Worm (Caenorhabditis elegans) whole organism, L4 larva: ENCODE results near the gene ZK688.9.

Experiments
- D1046.2 ChIP-seq: fragments of 200-800 bp; sonication (Bioruptor generic); IDR thresholded peaks from 2 replicates; pipeline ENCODE4 v1.3.6; 2022; ENCODE audit warnings: missing genetic modification characterization, missing compliant biosample characterization
- F49E8.2 ChIP-seq: sonication (generic microtip); optimal IDR thresholded peaks from 2 replicates; lab custom pipeline; 2016; ENCODE audit warnings: missing compliant biosample characterization, mild to moderate bottlenecking, missing genetic modification characterization, borderline replicate concordance
- T20F7.1 ChIP-seq: fragments of 200-800 bp; sonication (Bioruptor generic); optimal IDR thresholded peaks from 2 replicates; lab custom pipeline; 2018; ENCODE audit warnings: mild to moderate bottlenecking, missing genetic modification characterization, missing compliant biosample characterization
- T26A8.4 ChIP-seq: fragments of 200-800 bp; sonication (Bioruptor generic); IDR thresholded peaks from 2 replicates; pipeline ENCODE4 v1.3.6; 2022; ENCODE audit warnings: missing genetic modification characterization, missing compliant biosample characterization
- Y75B8A.6 ChIP-seq: fragments of 200-800 bp; sonication (Bioruptor generic); IDR thresholded peaks from 2 replicates; pipeline ENCODE4 v1.3.6; 2022; ENCODE audit warnings: missing genetic modification reagents, missing genetic modification characterization, missing compliant biosample characterization
- aha-1 ChIP-seq: fragments of 150-350 bp; peaks from one replicate; lab custom pipeline; 2014; ENCODE audit warnings: missing biosample characterization, missing genetic modification characterization
- arid-1 ChIP-seq: fragments of 200-800 bp; sonication (Bioruptor generic); conservative IDR thresholded peaks from 2 replicates; pipeline ENCODE4 v1.3.6; 2022; ENCODE audit warnings: missing genetic modification reagents, missing genetic modification characterization, missing compliant biosample characterization
- ceh-44 ChIP-seq: fragments of 200-800 bp; sonication (Bioruptor generic); IDR thresholded peaks from 2 replicates; pipeline ENCODE4 v1.3.6; 2022; ENCODE audit warnings: missing genetic modification reagents, missing genetic modification characterization, missing compliant biosample characterization
- ces-1 ChIP-seq: fragments of 150-350 bp; sonication (generic microtip); optimal IDR thresholded peaks from 4 replicates; lab custom pipeline; 2014; ENCODE audit warnings: missing biosample characterization, missing genetic modification reagents, missing genetic modification characterization
- ctbp-1 ChIP-seq: fragments of 200-800 bp; sonication (Bioruptor generic); IDR thresholded peaks from 2 replicates; pipeline ENCODE4 v1.3.6; 2022; ENCODE audit warnings: missing genetic modification reagents, missing genetic modification characterization, missing compliant biosample characterization
- dmd-8 ChIP-seq: fragments of 200-800 bp; sonication (Bioruptor generic); IDR thresholded peaks from 2 replicates; pipeline ENCODE4 v1.3.6; 2022; ENCODE audit warnings: missing genetic modification characterization, missing compliant biosample characterization
- dve-1 ChIP-seq: sonication (generic microtip); optimal IDR thresholded peaks from 2 replicates; lab custom pipeline; 2017; ENCODE audit warnings: antibody characterized with exemption, mild to moderate bottlenecking, missing genetic modification characterization, missing compliant biosample characterization; ENCODE audit not compliant: insufficient read depth
- fkh-10 ChIP-seq: fragments of 150-350 bp; optimal IDR thresholded peaks from 2 replicates; lab custom pipeline; 2014; ENCODE audit warnings: missing biosample characterization, missing genetic modification reagents, missing genetic modification characterization
- hif-1 ChIP-seq, 2 experiments: sonication (generic microtip); optimal IDR thresholded peaks; 2 replicates each; lab custom pipeline; 2016 to 2017; ENCODE audit warnings: missing compliant biosample characterization in 2 of 2, missing genetic modification characterization in 2 of 2, missing genetic modification reagents in 2 of 2, missing genotype in 2 of 2, mild to moderate bottlenecking in 1 of 2
- hlh-30 ChIP-seq: sonication (generic microtip); optimal IDR thresholded peaks from 2 replicates; lab custom pipeline; 2017; ENCODE audit warnings: antibody characterized with exemption, mild to moderate bottlenecking, missing genetic modification characterization, missing compliant biosample characterization; ENCODE audit not compliant: insufficient read depth
- lin-15B ChIP-seq: fragments of 150-350 bp; sonication (generic microtip); optimal IDR thresholded peaks from 3 replicates; lab custom pipeline; 2014; ENCODE audit warnings: missing biosample characterization, missing genetic modification characterization
- lsy-2 ChIP-seq, 2 experiments: fragments of 150-350 bp in 1 of 2; sonication (generic microtip) in 1 of 2; optimal IDR thresholded peaks; 2 replicates each; lab custom pipeline; 2014 to 2017; ENCODE audit warnings: missing biosample characterization in 2 of 2, missing genetic modification characterization in 2 of 2
- madf-5 ChIP-seq, 2 experiments: fragments of 200-800 bp; sonication (Bioruptor generic); IDR thresholded peaks; 2 replicates each; pipeline ENCODE4 v1.3.6; 2022; ENCODE audit warnings: missing compliant biosample characterization in 2 of 2, missing genetic modification characterization in 2 of 2
- mdl-1 ChIP-seq, 2 experiments: fragments of 150-350 bp in 1 of 2; sonication (generic microtip) in 1 of 2; optimal IDR thresholded peaks; 2 replicates each; lab custom pipeline; 2014 to 2017; ENCODE audit warnings: missing biosample characterization in 2 of 2, missing genetic modification characterization in 2 of 2
- mdt-29 ChIP-seq: fragments of 200-800 bp; sonication (Bioruptor generic); IDR thresholded peaks from 2 replicates; pipeline ENCODE4 v1.3.6; 2022; ENCODE audit warnings: missing genetic modification reagents, missing genetic modification characterization, missing compliant biosample characterization
- nhr-111 ChIP-seq: fragments of 200-800 bp; sonication (Bioruptor generic); optimal IDR thresholded peaks from 2 replicates; lab custom pipeline; 2018; ENCODE audit warnings: mild to moderate bottlenecking, missing genetic modification characterization, missing compliant biosample characterization
- nhr-25 ChIP-seq: sonication (generic microtip); optimal IDR thresholded peaks from 2 replicates; lab custom pipeline; 2017; ENCODE audit warnings: missing genetic modification characterization, mild to moderate bottlenecking, missing compliant biosample characterization, antibody characterized with exemption, moderate library complexity, borderline replicate concordance; ENCODE audit not compliant: insufficient read depth
- nhr-28 ChIP-seq: fragments of 150-350 bp; optimal IDR thresholded peaks from 2 replicates; lab custom pipeline; 2014; ENCODE audit warnings: missing biosample characterization, missing genetic modification characterization
- nhr-42 ChIP-seq: fragments of 200-800 bp; sonication (Bioruptor generic); IDR thresholded peaks from 2 replicates; pipeline ENCODE4 v1.3.6; 2022; ENCODE audit warnings: missing genetic modification characterization, missing compliant biosample characterization
- nhr-48 ChIP-seq: sonication (generic microtip); optimal IDR thresholded peaks from 2 replicates; lab custom pipeline; 2016; ENCODE audit warnings: mild to moderate bottlenecking, missing genetic modification characterization, missing compliant biosample characterization
- nhr-77 ChIP-seq: fragments of 150-350 bp; optimal IDR thresholded peaks from 2 replicates; lab custom pipeline; 2014; ENCODE audit warnings: missing biosample characterization, missing genetic modification characterization
- pha-4 ChIP-seq, 2 experiments: fragments of 150-350 bp in 1 of 2; fragments of 200-800 bp in 1 of 2; sonication (Bioruptor generic) in 1 of 2; IDR thresholded peaks in 1 of 2; optimal IDR thresholded peaks in 1 of 2; 2 replicates each; pipeline versions ENCODE4 v1.3.6 to Lab custom; 2014 to 2022; ENCODE audit warnings: missing genetic modification characterization in 2 of 2, missing genetic modification reagents in 2 of 2, missing biosample characterization in 1 of 2, missing compliant biosample characterization in 1 of 2
- pqm-1 ChIP-seq: sonication (generic microtip); optimal IDR thresholded peaks from 2 replicates; lab custom pipeline; 2017; ENCODE audit warnings: missing biosample characterization, missing genetic modification characterization
- rbr-2 ChIP-seq: sonication (generic microtip); optimal IDR thresholded peaks from 2 replicates; lab custom pipeline; 2016; ENCODE audit warnings: missing genotype, missing genetic modification characterization, missing compliant biosample characterization
- saeg-2 ChIP-seq: fragments of 200-800 bp; sonication (Bioruptor generic); IDR thresholded peaks from 2 replicates; pipeline ENCODE4 v1.3.6; 2022; ENCODE audit warnings: missing genetic modification reagents, missing genetic modification characterization, missing compliant biosample characterization
- snpc-4 ChIP-seq: fragments of 150-350 bp; optimal IDR thresholded peaks from 2 replicates; lab custom pipeline; 2014; ENCODE audit warnings: missing biosample characterization, missing genetic modification characterization
- spr-1 ChIP-seq: sonication (generic microtip); optimal IDR thresholded peaks from 2 replicates; lab custom pipeline; 2016; ENCODE audit warnings: mild to moderate bottlenecking, missing genetic modification characterization, missing compliant biosample characterization
- spr-3 ChIP-seq: fragments of 200-800 bp; sonication (Bioruptor generic); optimal IDR thresholded peaks from 2 replicates; lab custom pipeline; 2018; ENCODE audit warnings: mild to moderate bottlenecking, missing genetic modification characterization, missing compliant biosample characterization
- tag-97 ChIP-seq: fragments of 200-800 bp; sonication (Bioruptor generic); IDR thresholded peaks from 2 replicates; pipeline ENCODE4 v1.3.6; 2022; ENCODE audit warnings: missing genetic modification characterization, missing compliant biosample characterization
- tra-1 ChIP-seq: fragments of 200-800 bp; sonication (Bioruptor generic); IDR thresholded peaks from 2 replicates; pipeline ENCODE4 v1.3.6; 2022; ENCODE audit warnings: missing genetic modification reagents, missing genetic modification characterization, missing compliant biosample characterization
- unc-39 ChIP-seq: sonication (generic microtip); optimal IDR thresholded peaks from 2 replicates; lab custom pipeline; 2017; ENCODE audit warnings: missing biosample characterization, missing genetic modification characterization
- unc-62 ChIP-seq, 3 experiments: fragments of 150-350 bp in 1 of 3; sonication (generic microtip); optimal IDR thresholded peaks in 2 of 3; peaks in 1 of 3; 1 replicate in 1 of 3; 2 replicates in 2 of 3; lab custom pipeline; 2014 to 2017; ENCODE audit warnings: missing biosample characterization in 3 of 3, missing genetic modification characterization in 3 of 3, missing genetic modification reagents in 3 of 3, missing genotype in 1 of 3
- zfp-3 ChIP-seq: fragments of 200-800 bp; sonication (Bioruptor generic); conservative IDR thresholded peaks from 2 replicates; pipeline ENCODE4 v1.3.6; 2022; ENCODE audit warnings: missing genetic modification reagents, missing genetic modification characterization, missing compliant biosample characterization

Gene ZK688.9

DNA sequence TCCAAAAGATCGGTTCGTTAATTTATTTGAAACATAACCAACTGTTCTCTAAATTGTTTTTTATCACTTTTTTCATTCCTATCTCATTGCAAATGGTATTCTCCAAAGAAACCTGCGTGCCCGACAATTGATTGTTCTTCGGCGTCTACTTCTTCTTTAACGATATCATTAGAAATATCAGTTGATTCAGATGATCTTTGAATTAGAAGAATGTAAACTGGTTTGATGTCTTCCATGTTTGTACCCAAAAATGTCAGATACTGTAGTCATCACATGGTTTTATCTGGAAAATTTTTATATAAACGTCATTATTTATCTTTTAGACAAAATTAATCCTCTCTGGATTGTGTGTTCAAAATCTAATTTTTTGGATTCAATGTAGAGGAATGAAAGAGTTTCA, 14.9 kb upstream of the ZK688.9 start (continued):
- TF ChIP-seq mdl-1 (tag; optimal IDR thresholded peaks at IDR 0.05; lab: Kevin White, UChicago) = peak in 1 of 2 experiments; percentile 52

DNA sequence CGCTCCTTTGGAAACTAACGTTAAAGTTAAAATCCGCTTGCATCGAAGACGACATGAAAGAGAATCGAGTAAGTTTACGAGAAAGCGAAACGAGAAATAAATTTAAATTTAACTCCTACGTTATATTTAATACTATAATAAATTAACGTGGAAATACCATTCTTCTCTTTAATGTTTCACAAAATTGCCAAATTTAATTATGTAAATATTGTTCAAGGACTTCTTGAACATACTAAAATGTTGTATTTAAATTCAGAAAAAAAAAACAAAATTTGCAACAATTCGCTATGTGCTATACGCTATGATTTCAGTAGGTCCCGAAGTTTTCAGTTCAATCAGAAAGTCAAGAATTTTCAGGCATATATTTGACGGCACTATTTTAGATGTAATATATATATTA, 14.1 kb upstream of the ZK688.9 start, which contains the start of gene ZK688.10:
TSS of gene ZK688.10 (minus strand) at position 101 of the 400 bp plus-strand sequence.
- no peak for TF ChIP-seq pqm-1 (tag; lab: Kevin White, UChicago)
- TF ChIP-seq aha-1 (tag; lab: Kevin White, UChicago) = peak; percentile 12

DNA sequence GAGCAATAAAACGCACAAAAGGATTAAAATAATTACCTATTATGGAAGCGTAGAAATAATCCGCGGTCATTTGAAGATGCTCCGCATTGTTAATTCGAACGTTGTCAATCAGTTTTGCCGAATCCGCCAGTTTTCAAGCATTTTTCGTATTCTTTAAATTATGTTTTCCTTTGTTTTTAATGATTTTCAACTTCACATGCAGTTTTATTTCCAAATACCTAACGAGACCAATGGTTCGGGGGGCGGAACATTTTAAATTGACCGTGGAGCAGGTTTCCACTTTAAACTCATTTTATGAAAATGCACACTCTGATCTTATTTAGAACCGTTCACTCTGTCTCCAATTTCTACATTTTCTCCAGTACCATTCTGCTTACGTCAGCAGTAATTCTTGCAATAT, 11.9 kb upstream of the ZK688.9 start, which contains the start of gene ZK688.4:
TSS of gene ZK688.4 (plus strand) at position 301 of the 400 bp plus-strand sequence.
- TF ChIP-seq Y75B8A.6 (GFP tag; lab: Robert Waterston, UW) (no peak), D1046.2 (GFP tag; lab: Robert Waterston, UW) (no peak), mdt-29 (GFP tag; lab: Robert Waterston, UW) (no peak), unc-39 (no peak), rbr-2 (tag; lab: Kevin White, UChicago) (no peak), nhr-48 (no peak), lin-15B (tag; lab: Kevin White, UChicago) (no peak), tra-1 (GFP tag; lab: Robert Waterston, UW) (no peak), T26A8.4 (no peak), madf-5 (GFP tag; IDR thresholded peaks at IDR 0.05; lab: Robert Waterston, UW) (no peak)

DNA sequence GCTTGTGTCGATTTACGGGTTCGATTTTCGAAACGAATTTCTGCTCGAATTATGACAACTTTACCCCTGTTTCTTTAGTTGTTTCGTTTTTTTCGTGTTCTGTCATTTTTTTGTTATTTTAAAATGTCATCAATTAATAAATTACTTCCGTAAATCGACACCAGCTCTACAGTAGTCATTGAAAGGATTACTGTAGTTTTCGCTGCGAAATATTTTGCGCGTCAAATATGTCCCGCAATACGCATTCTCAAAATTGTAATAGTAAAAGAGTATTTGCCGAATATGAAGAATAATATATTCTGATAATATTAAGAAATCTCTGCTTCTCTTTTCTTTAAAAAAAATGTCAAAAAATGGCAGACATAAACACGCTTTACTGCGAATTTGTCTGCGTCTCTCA, 10.4 kb upstream of the ZK688.9 start:
- TF ChIP-seq ces-1 (GFP tag; lab: Kevin White, UChicago) (no peak), spr-1 (tag; lab: Kevin White, UChicago) (no peak), lsy-2 (tag; optimal IDR thresholded peaks at IDR 0.05; lab: Kevin White, UChicago) (no peak), rbr-2 (tag; lab: Kevin White, UChicago) (no peak), unc-39 (no peak), zfp-3 (no peak), saeg-2 (GFP tag; lab: Robert Waterston, UW) (no peak)

ce11 chrIII:7892333-7892732, 9.5 kb upstream of the ZK688.9 start:
- no peak for TF ChIP-seq lin-15B (tag; lab: Kevin White, UChicago)
- no peak for TF ChIP-seq ceh-44 (GFP tag; lab: Robert Waterston, UW)
- TF ChIP-seq nhr-77 (tag; lab: Kevin White, UChicago) = no peak
- TF ChIP-seq hlh-30 = peak; percentile 12
- peak in 1 of 2 experiments; percentile 79 for TF ChIP-seq unc-62 (GFP tag; optimal IDR thresholded peaks at IDR 0.05 in 1 of 2; lab: Kevin White, UChicago)
- TF ChIP-seq unc-62 (tag; optimal IDR thresholded peaks at IDR 0.05; lab: Kevin White, UChicago) = no peak
- TF ChIP-seq tag-97 (GFP tag; lab: Robert Waterston, UW) = no peak
- TF ChIP-seq dve-1 (tag; lab: Kevin White, UChicago) = no peak

- peak; percentile 48 for TF ChIP-seq fkh-10 (GFP tag; lab: Kevin White, UChicago)
- TF ChIP-seq pha-4 (GFP tag; IDR thresholded peaks at IDR 0.05; lab: Robert Waterston, UW) = no peak; the same call in 1 of the 2 replicates
- peak; percentile 63 for TF ChIP-seq pha-4 (tag; optimal IDR thresholded peaks at IDR 0.05; lab: Kevin White, UChicago)
- no peak for TF ChIP-seq madf-5 (GFP tag; IDR thresholded peaks at IDR 0.05; lab: Robert Waterston, UW)
- no peak for TF ChIP-seq nhr-111 (GFP tag; lab: Kevin White, UChicago)
- TF ChIP-seq T20F7.1 (GFP tag; lab: Kevin White, UChicago) = peak; percentile 40
- peak; percentile 57 for TF ChIP-seq ctbp-1 (GFP tag; lab: Robert Waterston, UW)
- TF ChIP-seq hif-1 (tag; optimal IDR thresholded peaks at IDR 0.05; lab: Kevin White, UChicago) = peak in 1 of 2 experiments; percentile 68
- TF ChIP-seq arid-1 = peak; percentile 47; the same call in 1 of the 2 replicates
- TF ChIP-seq F49E8.2 (tag; lab: Kevin White, UChicago) = no peak
- no peak for TF ChIP-seq dmd-8 (GFP tag; lab: Robert Waterston, UW)
- peak; percentile 23 to 67 for TF ChIP-seq lsy-2 (tag; optimal IDR thresholded peaks at IDR 0.05; lab: Kevin White, UChicago)
- peak; percentile 72 for TF ChIP-seq nhr-28
- no peak for TF ChIP-seq snpc-4 (tag; lab: Kevin White, UChicago)
- peak; percentile 85 for TF ChIP-seq nhr-25
- TF ChIP-seq spr-3 (GFP tag; lab: Kevin White, UChicago) = no peak
- peak; percentile 65 for TF ChIP-seq aha-1 (tag; lab: Kevin White, UChicago)
- TF ChIP-seq spr-1 (tag; lab: Kevin White, UChicago) = peak; percentile 22
- peak; percentile 78 for TF ChIP-seq rbr-2 (tag; lab: Kevin White, UChicago)
- no peak for TF ChIP-seq nhr-42 (GFP tag; lab: Robert Waterston, UW)
Measured at ce11 chrIII:7891573-7892306, 8.9 kb upstream of the ZK688.9 start, which contains the start of the genes ZK688.5 and fahd-1. Gene ZK688.5, minus strand, starts transcription at chrIII:7891623. Gene fahd-1, plus strand, starts transcription at chrIII:7892256.
